Fruit fly (Drosophila melanogaster): ENCODE data around the gene rempA.

rempA gene

dm6 chr2L:526924-527307 is 33.2 kb downstream of the rempA start:
- no peak for TF ChIP-seq Mio (GFP tag; optimal IDR thresholded peaks at IDR 0.05)
- no peak for TF ChIP-seq dl (GFP tag; optimal IDR thresholded peaks at IDR 0.05; ENCODE audit: insufficient read depth in 1 of 2, partially characterized antibody in 2 of 2)
- no peak for TF ChIP-seq N (GFP tag; optimal IDR thresholded peaks at IDR 0.05)
- TF ChIP-seq CG32264 (GFP tag; optimal IDR thresholded peaks at IDR 0.05) = no peak
- TF ChIP-seq woc (GFP tag; optimal IDR thresholded peaks at IDR 0.05) = peak; percentile 27
- no peak for TF ChIP-seq brk (GFP tag; optimal IDR thresholded peaks at IDR 0.05)
- TF ChIP-seq CG9705 (GFP tag; optimal IDR thresholded peaks at IDR 0.05) = no peak
- TF ChIP-seq Sp1 (GFP tag; optimal IDR thresholded peaks at IDR 0.05) = no peak
- no peak for TF ChIP-seq CrebA (GFP tag; optimal IDR thresholded peaks at IDR 0.05; ENCODE audit: borderline replicate concordance)
- TF ChIP-seq Hnf4 (GFP tag; optimal IDR thresholded peaks at IDR 0.05) = peak; percentile 15
- no peak for TF ChIP-seq Hr78 (GFP tag; optimal IDR thresholded peaks at IDR 0.05)
- no peak for TF ChIP-seq jim (GFP tag; optimal IDR thresholded peaks at IDR 0.05)
- no peak for TF ChIP-seq lola (GFP tag; optimal IDR thresholded peaks at IDR 0.05)
- no peak for TF ChIP-seq sv (GFP tag; optimal IDR thresholded peaks at IDR 0.05)
- no peak for TF ChIP-seq br (GFP tag; optimal IDR thresholded peaks at IDR 0.05)
- no peak for TF ChIP-seq tai (GFP tag; optimal IDR thresholded peaks at IDR 0.05)
- TF ChIP-seq fru (GFP tag; optimal IDR thresholded peaks at IDR 0.05) = no peak
- no peak for TF ChIP-seq ey (GFP tag; optimal IDR thresholded peaks at IDR 0.05)
- no peak for TF ChIP-seq Rel (GFP tag; optimal IDR thresholded peaks at IDR 0.05)
- TF ChIP-seq Rel (tag; optimal IDR thresholded peaks at IDR 0.05) = no peak
- TF ChIP-seq rgr (GFP tag; optimal IDR thresholded peaks at IDR 0.05) = peak; percentile 4
- TF ChIP-seq dmrt93B (GFP tag; optimal IDR thresholded peaks at IDR 0.05) = no peak
- TF ChIP-seq pan (optimal IDR thresholded peaks at IDR 0.05) = no peak
- TF ChIP-seq foxo (GFP tag; optimal IDR thresholded peaks at IDR 0.05) = no peak
- no peak for TF ChIP-seq usp (GFP tag; optimal IDR thresholded peaks at IDR 0.05)
- TF ChIP-seq Dfd (GFP tag; optimal IDR thresholded peaks at IDR 0.05) = no peak
- TF ChIP-seq h (GFP tag; optimal IDR thresholded peaks at IDR 0.05) = no peak
- peak; percentile 9 for TF ChIP-seq psq (GFP tag; optimal IDR thresholded peaks at IDR 0.05)
- no peak for TF ChIP-seq dsf (GFP tag; optimal IDR thresholded peaks at IDR 0.05; ENCODE audit: borderline replicate concordance)
- TF ChIP-seq OdsH (GFP tag; optimal IDR thresholded peaks at IDR 0.05) = peak; percentile 35

dm6 chr2L:526192-526923 is 33.8 kb downstream of the rempA start:
- TF ChIP-seq dl (GFP tag; optimal IDR thresholded peaks at IDR 0.05; ENCODE audit: insufficient read depth in 1 of 2, partially characterized antibody in 2 of 2) (no peak), fru (GFP tag; optimal IDR thresholded peaks at IDR 0.05) (peak; percentile 48), Hnf4 (GFP tag; optimal IDR thresholded peaks at IDR 0.05) (no peak), h (GFP tag; optimal IDR thresholded peaks at IDR 0.05) (peak; percentile 42), foxo (GFP tag; optimal IDR thresholded peaks at IDR 0.05) (peak in 1 of 2 experiments; percentile 41), Sp1 (GFP tag; optimal IDR thresholded peaks at IDR 0.05) (peak; percentile 46), HLH106 (tag; optimal IDR thresholded peaks at IDR 0.05) (peak; percentile 62), OdsH (GFP tag; optimal IDR thresholded peaks at IDR 0.05) (peak; percentile 35), CG9705 (GFP tag; optimal IDR thresholded peaks at IDR 0.05) (peak; percentile 33), GATAd (GFP tag; optimal IDR thresholded peaks at IDR 0.05) (no peak), tai (GFP tag; optimal IDR thresholded peaks at IDR 0.05) (peak; percentile 4), br (GFP tag; optimal IDR thresholded peaks at IDR 0.05) (peak; percentile 30), brk (GFP tag; optimal IDR thresholded peaks at IDR 0.05) (no peak), woc (GFP tag; optimal IDR thresholded peaks at IDR 0.05) (peak; percentile 8), ey (GFP tag; optimal IDR thresholded peaks at IDR 0.05) (peak; percentile 37), dmrt93B (GFP tag; optimal IDR thresholded peaks at IDR 0.05) (peak; percentile 40)

dm6 chr2L:525547-526180 is 34.4 kb downstream of the rempA start:
- TF ChIP-seq Dfd (GFP tag; optimal IDR thresholded peaks at IDR 0.05) (peak; percentile 64), sv (GFP tag; optimal IDR thresholded peaks at IDR 0.05) (no peak), dmrt93B (GFP tag; optimal IDR thresholded peaks at IDR 0.05) (no peak)

dm6 chr2L:524515-524920 is 35.6 kb downstream of the rempA start:
- TF ChIP-seq Jra (GFP tag; optimal IDR thresholded peaks at IDR 0.05) (no peak), psq (GFP tag; optimal IDR thresholded peaks at IDR 0.05) (peak; percentile 58), br (GFP tag; optimal IDR thresholded peaks at IDR 0.05) (no peak), Hr83 (GFP tag; optimal IDR thresholded peaks at IDR 0.05; ENCODE audit: poor library complexity, severe bottlenecking) (no peak), Abd-B (GFP tag; optimal IDR thresholded peaks at IDR 0.05) (no peak), OdsH (GFP tag; optimal IDR thresholded peaks at IDR 0.05) (no peak), lola (GFP tag; optimal IDR thresholded peaks at IDR 0.05) (no peak), Myc (optimal IDR thresholded peaks at IDR 0.05) (no peak), sv (GFP tag; optimal IDR thresholded peaks at IDR 0.05) (no peak), usp (GFP tag; optimal IDR thresholded peaks at IDR 0.05) (no peak), Hr78 (GFP tag; optimal IDR thresholded peaks at IDR 0.05) (no peak), woc (GFP tag; optimal IDR thresholded peaks at IDR 0.05) (no peak), rgr (GFP tag; optimal IDR thresholded peaks at IDR 0.05) (no peak), dmrt93B (GFP tag; optimal IDR thresholded peaks at IDR 0.05) (no peak), Vsx2 (GFP tag; optimal IDR thresholded peaks at IDR 0.05; ENCODE audit: partially characterized antibody) (no peak), fru (GFP tag; optimal IDR thresholded peaks at IDR 0.05) (no peak), dl (GFP tag; optimal IDR thresholded peaks at IDR 0.05; ENCODE audit: insufficient read depth in 1 of 2, partially characterized antibody in 2 of 2) (peak in 1 of 2 experiments; percentile 22), Mio (GFP tag; optimal IDR thresholded peaks at IDR 0.05) (no peak), pan (optimal IDR thresholded peaks at IDR 0.05) (no peak), HLH106 (tag; optimal IDR thresholded peaks at IDR 0.05) (no peak), CrebA (GFP tag; optimal IDR thresholded peaks at IDR 0.05; ENCODE audit: borderline replicate concordance) (no peak), Dfd (GFP tag; optimal IDR thresholded peaks at IDR 0.05) (no peak), h (GFP tag; optimal IDR thresholded peaks at IDR 0.05) (no peak), GATAd (GFP tag; optimal IDR thresholded peaks at IDR 0.05) (no peak), CG32264 (GFP tag; optimal IDR thresholded peaks at IDR 0.05) (no peak), tai (GFP tag; optimal IDR thresholded peaks at IDR 0.05) (no peak), Dif (GFP tag; optimal IDR thresholded peaks at IDR 0.05; ENCODE audit: partially characterized antibody) (no peak)
